Fruit fly (Drosophila melanogaster) whole organism, embryonic: ENCODE results near the gene OtopLc.
A peak's percentile ranks its signal among the peaks of the same experiment; 100 is the strongest.

ENCODE experiments used
- Bdp1 ChIP-seq: fragments of 200-800 bp; sonication (Bioruptor generic); optimal IDR thresholded peaks from 3 replicates; lab custom pipeline; 2016; ENCODE audit warnings: missing biosample characterization, missing genetic modification characterization
- CG10267 ChIP-seq: fragments of 200-800 bp; sonication (Bioruptor generic); optimal IDR thresholded peaks from 2 replicates; lab custom pipeline; 2018; ENCODE audit warnings: missing biosample characterization, mild to moderate bottlenecking, missing genetic modification characterization, moderate library complexity
- CG11696 ChIP-seq: fragments of 200-800 bp; sonication (Bioruptor generic); IDR thresholded peaks from 2 replicates; pipeline ENCODE4 v1.3.6; 2022; ENCODE audit warnings: missing biosample characterization, missing genetic modification characterization
- CG12155 ChIP-seq: fragments of 200-800 bp; sonication (Bioruptor generic); optimal IDR thresholded peaks from 3 replicates; lab custom pipeline; 2016; ENCODE audit warnings: missing biosample characterization, missing genetic modification characterization
- CG12769 ChIP-seq: fragments of 200-800 bp; sonication (Bioruptor generic); optimal IDR thresholded peaks from 2 replicates; lab custom pipeline; 2019; ENCODE audit warnings: missing biosample characterization, mild to moderate bottlenecking, missing genetic modification characterization, moderate library complexity
- CG1529 ChIP-seq: fragments of 200-800 bp; sonication (Bioruptor generic); optimal IDR thresholded peaks from 3 replicates; lab custom pipeline; 2018; ENCODE audit warnings: missing biosample characterization, missing genetic modification characterization
- CG16779 ChIP-seq: fragments of 200-800 bp; sonication (Bioruptor generic); IDR thresholded peaks from 2 replicates; pipeline ENCODE4 v1.3.6; 2022; ENCODE audit warnings: missing biosample characterization, missing genetic modification characterization
- CG17359 ChIP-seq: fragments of 200-800 bp; sonication (Bioruptor generic); optimal IDR thresholded peaks from 3 replicates; lab custom pipeline; 2018; ENCODE audit warnings: missing biosample characterization, mild to moderate bottlenecking, missing genetic modification characterization, moderate library complexity
- CG17385 ChIP-seq: fragments of 200-800 bp; sonication (Bioruptor generic); optimal IDR thresholded peaks from 3 replicates; lab custom pipeline; 2018; ENCODE audit warnings: missing biosample characterization, mild to moderate bottlenecking, missing genetic modification characterization
- CG18599 ChIP-seq: fragments of 200-800 bp; sonication (Bioruptor generic); optimal IDR thresholded peaks from 3 replicates; lab custom pipeline; 2017; ENCODE audit warnings: missing biosample characterization, missing genetic modification characterization, mild to moderate bottlenecking, moderate library complexity, missing genetic modification reagents
- CG18619 ChIP-seq: fragments of 200-800 bp; sonication (Bioruptor generic); optimal IDR thresholded peaks from 3 replicates; lab custom pipeline; 2017; ENCODE audit warnings: missing biosample characterization, mild to moderate bottlenecking, missing genetic modification characterization
- CG2678 ChIP-seq: fragments of 200-800 bp; sonication (Bioruptor generic); optimal IDR thresholded peaks from 3 replicates; lab custom pipeline; 2019; ENCODE audit warnings: missing biosample characterization, mild to moderate bottlenecking, missing genetic modification characterization, moderate library complexity
- CG34224 ChIP-seq: fragments of 200-800 bp; sonication (Bioruptor generic); IDR thresholded peaks from 3 replicates; pipeline ENCODE4 v1.3.6; 2022; ENCODE audit warnings: missing biosample characterization, missing genetic modification characterization; ENCODE audit not compliant: partially characterized antibody
- CG7556 ChIP-seq: fragments of 200-800 bp; sonication (Bioruptor generic); optimal IDR thresholded peaks from 2 replicates; lab custom pipeline; 2017; ENCODE audit warnings: missing biosample characterization, mild to moderate bottlenecking, missing genetic modification characterization
- CG7745 ChIP-seq: fragments of 200-800 bp; sonication (Bioruptor generic); optimal IDR thresholded peaks from 2 replicates; lab custom pipeline; 2018; ENCODE audit warnings: missing biosample characterization, mild to moderate bottlenecking, missing genetic modification characterization, moderate library complexity
- CG8944 ChIP-seq: fragments of 200-800 bp; sonication (Bioruptor generic); optimal IDR thresholded peaks from 3 replicates; lab custom pipeline; 2016; ENCODE audit warnings: missing biosample characterization, missing genetic modification characterization
- Camta ChIP-seq: fragments of 200-800 bp; sonication (Bioruptor generic); optimal IDR thresholded peaks from 2 replicates; lab custom pipeline; 2016; ENCODE audit warnings: missing biosample characterization, missing genetic modification characterization
- Chrac-16 ChIP-seq: fragments of 200-800 bp; sonication (Bioruptor generic); optimal IDR thresholded peaks from 3 replicates; lab custom pipeline; 2016; ENCODE audit warnings: missing biosample characterization, missing genetic modification characterization
- Doc2 ChIP-seq: fragments of 200-800 bp; sonication (Bioruptor generic); IDR thresholded peaks from 2 replicates; pipeline ENCODE4 v1.3.6; 2022; ENCODE audit warnings: missing biosample characterization, missing genetic modification characterization
- Doc3 ChIP-seq: fragments of 200-800 bp; sonication (Bioruptor generic); IDR thresholded peaks from 3 replicates; pipeline ENCODE4 v1.3.6; 2022; ENCODE audit warnings: missing biosample characterization, missing genetic modification characterization; ENCODE audit not compliant: partially characterized antibody
- Fer3 ChIP-seq: fragments of 200-800 bp; sonication (Bioruptor generic); optimal IDR thresholded peaks from 2 replicates; lab custom pipeline; 2018; ENCODE audit warnings: missing biosample characterization, mild to moderate bottlenecking, missing genetic modification characterization, moderate library complexity
- HLH3B ChIP-seq: fragments of 200-800 bp; sonication (Bioruptor generic); IDR thresholded peaks from 2 replicates; pipeline ENCODE4 v1.3.6; 2022; ENCODE audit warnings: missing biosample characterization, missing genetic modification characterization
- Hr78 ChIP-seq, 2 experiments: fragments of 200-800 bp in 1 of 2; fragments of >200 bp in 1 of 2; sonication (Bioruptor generic) in 1 of 2; optimal IDR thresholded peaks; 2 replicates each; lab custom pipeline; 2017 to 2019; ENCODE audit warnings: missing biosample characterization in 2 of 2, missing genetic modification characterization in 2 of 2, mild to moderate bottlenecking in 1 of 2, moderate library complexity in 1 of 2
- NK7.1 ChIP-seq: fragments of 200-800 bp; sonication (Bioruptor generic); optimal IDR thresholded peaks from 3 replicates; lab custom pipeline; 2016; ENCODE audit warnings: missing biosample characterization, missing genetic modification characterization
- Usf ChIP-seq: fragments of 200-800 bp; sonication (Bioruptor generic); optimal IDR thresholded peaks from 2 replicates; lab custom pipeline; 2017; ENCODE audit warnings: missing genotype, missing biosample characterization, missing genetic modification characterization
- YL-1 ChIP-seq: fragments of 200-800 bp; sonication (Bioruptor generic); optimal IDR thresholded peaks from 3 replicates; lab custom pipeline; 2017; ENCODE audit warnings: missing biosample characterization, mild to moderate bottlenecking, missing genetic modification characterization
- bcd ChIP-seq: fragments of 200-800 bp; sonication (Bioruptor generic); optimal IDR thresholded peaks from 2 replicates; lab custom pipeline; 2017; ENCODE audit warnings: missing biosample characterization, mild to moderate bottlenecking, missing genetic modification characterization
- chm ChIP-seq: fragments of 200-800 bp; sonication (Bioruptor generic); IDR thresholded peaks from 2 replicates; pipeline ENCODE4 v1.3.6; 2022; ENCODE audit warnings: missing biosample characterization, missing genetic modification characterization
- ci ChIP-seq: fragments of 200-800 bp; sonication (Bioruptor generic); IDR thresholded peaks from 3 replicates; pipeline ENCODE4 v1.3.6; 2022; ENCODE audit warnings: missing biosample characterization, missing genetic modification characterization
- crol ChIP-seq: fragments of 200-800 bp; sonication (Bioruptor generic); IDR thresholded peaks from 2 replicates; pipeline ENCODE4 v1.3.6; 2022; ENCODE audit warnings: missing biosample characterization, missing genetic modification characterization
- cwo ChIP-seq: fragments of 200-800 bp; sonication (Bioruptor generic); optimal IDR thresholded peaks from 3 replicates; lab custom pipeline; 2017; ENCODE audit warnings: missing biosample characterization, missing genetic modification characterization, mild to moderate bottlenecking, moderate library complexity, missing genetic modification reagents
- dimm ChIP-seq: fragments of 200-800 bp; sonication (Bioruptor generic); IDR thresholded peaks from 2 replicates; pipeline ENCODE4 v1.3.6; 2022; ENCODE audit warnings: missing biosample characterization, missing genetic modification characterization
- emc ChIP-seq: fragments of 200-800 bp; sonication (Bioruptor generic); optimal IDR thresholded peaks from 2 replicates; lab custom pipeline; 2016; ENCODE audit warnings: missing biosample characterization, missing genetic modification characterization
- ems ChIP-seq: fragments of 200-800 bp; sonication (Bioruptor generic); optimal IDR thresholded peaks from 3 replicates; lab custom pipeline; 2016; ENCODE audit warnings: missing biosample characterization, missing genetic modification characterization
- gem ChIP-seq: fragments of 200-800 bp; sonication (Bioruptor generic); optimal IDR thresholded peaks from 2 replicates; lab custom pipeline; 2019; ENCODE audit warnings: missing biosample characterization, mild to moderate bottlenecking, missing genetic modification characterization, moderate library complexity
- gro ChIP-seq: fragments of 200-800 bp; sonication (Bioruptor generic); optimal IDR thresholded peaks from 2 replicates; lab custom pipeline; 2016; ENCODE audit warnings: missing biosample characterization, missing genetic modification characterization
- gsb ChIP-seq: fragments of 200-800 bp; sonication (Bioruptor generic); IDR thresholded peaks from 2 replicates; pipeline ENCODE4 v1.3.6; 2022; ENCODE audit warnings: missing biosample characterization, missing genetic modification characterization
- ind ChIP-seq: fragments of 200-800 bp; sonication (Bioruptor generic); optimal IDR thresholded peaks from 3 replicates; lab custom pipeline; 2016; ENCODE audit warnings: missing biosample characterization, missing genetic modification characterization
- jigr1 ChIP-seq: fragments of 200-800 bp; sonication (Bioruptor generic); IDR thresholded peaks from 3 replicates; pipeline ENCODE4 v1.3.6; 2022; ENCODE audit warnings: missing biosample characterization, missing genetic modification characterization
- ro ChIP-seq: fragments of 200-800 bp; sonication (Bioruptor generic); IDR thresholded peaks from 2 replicates; pipeline ENCODE4 v1.3.6; 2022; ENCODE audit warnings: missing biosample characterization, missing genetic modification characterization
- sd ChIP-seq: fragments of 200-800 bp; sonication (Bioruptor generic); optimal IDR thresholded peaks from 3 replicates; lab custom pipeline; 2018; ENCODE audit warnings: missing biosample characterization, mild to moderate bottlenecking, missing genetic modification characterization, moderate library complexity
- sens-2 ChIP-seq: fragments of 200-800 bp; sonication (Bioruptor generic); IDR thresholded peaks from 2 replicates; pipeline ENCODE4 v1.3.6; 2022; ENCODE audit warnings: missing biosample characterization, missing genetic modification characterization
- sima ChIP-seq: fragments of 200-800 bp; sonication (Bioruptor generic); optimal IDR thresholded peaks from 2 replicates; lab custom pipeline; 2016; ENCODE audit warnings: missing biosample characterization, missing genetic modification characterization
- slbo ChIP-seq: fragments of 200-800 bp; sonication (Bioruptor generic); IDR thresholded peaks from 2 replicates; pipeline ENCODE4 v1.3.6; 2022; ENCODE audit warnings: missing biosample characterization, missing genetic modification characterization
- slp2 ChIP-seq: fragments of 200-800 bp; sonication (Bioruptor generic); optimal IDR thresholded peaks from 2 replicates; lab custom pipeline; 2016; ENCODE audit warnings: missing biosample characterization, missing genetic modification characterization
- tgo ChIP-seq: fragments of 200-800 bp; sonication (Bioruptor generic); IDR thresholded peaks from 3 replicates; pipeline ENCODE4 v1.3.6; 2022; ENCODE audit warnings: missing biosample characterization, missing genetic modification characterization
- tll ChIP-seq, 2 experiments: fragments of 200-800 bp in 1 of 2; fragments of >200 bp in 1 of 2; sonication (Bioruptor generic) in 1 of 2; optimal IDR thresholded peaks; 2 replicates each; lab custom pipeline; 2017 to 2019; ENCODE audit warnings: missing biosample characterization in 2 of 2, missing genetic modification characterization in 2 of 2, mild to moderate bottlenecking in 1 of 2, moderate library complexity in 1 of 2
- toy ChIP-seq: fragments of 200-800 bp; sonication (Bioruptor generic); IDR thresholded peaks from 2 replicates; pipeline ENCODE4 v1.3.6; 2022; ENCODE audit warnings: missing biosample characterization, missing genetic modification characterization
- twi ChIP-seq: fragments of 200-800 bp; optimal IDR thresholded peaks from 2 replicates; lab custom pipeline; 2019; ENCODE audit warnings: missing biosample characterization, mild to moderate bottlenecking, missing genetic modification characterization, moderate library complexity
- zen ChIP-seq: fragments of 200-800 bp; sonication (Bioruptor generic); optimal IDR thresholded peaks from 3 replicates; lab custom pipeline; 2018; ENCODE audit warnings: missing biosample characterization, mild to moderate bottlenecking, missing genetic modification characterization, moderate library complexity

The OtopLc gene

dm6 chrX:5699824-5700498, 37.3 kb upstream of the OtopLc start (continued):
- TF ChIP-seq jigr1 (peak; percentile 41; the same call in 1 of the 3 replicates), CG18619 (GFP tag; lab: Kevin White, UChicago) (peak; percentile 33), YL-1 (GFP tag; lab: Kevin White, UChicago) (no peak), CG2678 (tag; lab: Kevin White, UChicago) (peak; percentile 73), CG7556 (GFP tag; lab: Kevin White, UChicago) (peak; percentile 68), CG34224 (GFP tag; lab: Robert Waterston, UW) (no peak), gem (tag; lab: Kevin White, UChicago) (peak; percentile 86), CG12155 (GFP tag; lab: Kevin White, UChicago) (peak; percentile 66), CG17359 (tag; lab: Kevin White, UChicago) (peak; percentile 71), emc (GFP tag; lab: Kevin White, UChicago) (no peak), ind (GFP tag; lab: Kevin White, UChicago) (peak; percentile 63), Bdp1 (GFP tag; lab: Kevin White, UChicago) (no peak), chm (GFP tag; lab: Robert Waterston, UW) (no peak), twi (tag; lab: Kevin White, UChicago) (no peak), gsb (GFP tag; lab: Robert Waterston, UW) (no peak), toy (GFP tag; lab: Robert Waterston, UW) (no peak), CG17385 (GFP tag; lab: Kevin White, UChicago) (peak; percentile 45), tgo (peak; percentile 65), CG11696 (GFP tag; lab: Robert Waterston, UW) (no peak), bcd (GFP tag; lab: Kevin White, UChicago) (peak; percentile 65), sima (no peak), Chrac-16 (GFP tag; lab: Kevin White, UChicago) (peak; percentile 27), sd (peak; percentile 5), NK7.1 (GFP tag; lab: Kevin White, UChicago) (no peak), slbo (GFP tag; lab: Robert Waterston, UW) (peak; percentile 53; the same call in 1 of the 2 replicates), HLH3B (GFP tag; lab: Robert Waterston, UW) (peak; percentile 64), tll (GFP tag; optimal IDR thresholded peaks at IDR 0.05; lab: Kevin White, UChicago) (no peak), CG12769 (tag; lab: Kevin White, UChicago) (peak; percentile 79), CG8944 (peak; percentile 22), crol (GFP tag; lab: Robert Waterston, UW) (peak; percentile 95), gro (GFP tag; lab: Kevin White, UChicago) (peak; percentile 35), CG10267 (peak; percentile 52), cwo (GFP tag; lab: Kevin White, UChicago) (peak; percentile 48), CG7745 (tag; lab: Kevin White, UChicago) (no peak), zen (tag; lab: Kevin White, UChicago) (no peak), CG18599 (GFP tag; lab: Kevin White, UChicago) (peak; percentile 54), ci (GFP tag; lab: Robert Waterston, UW) (peak; percentile 70; the same call in 2 of the 3 replicates), ems (GFP tag; lab: Kevin White, UChicago) (peak; percentile 34), sens-2 (no peak), CG1529 (peak; percentile 52), Usf (GFP tag; lab: Kevin White, UChicago) (peak; percentile 22), Camta (no peak), dimm (no peak), slp2 (GFP tag; lab: Kevin White, UChicago) (peak; percentile 42), ro (no peak), Hr78 (GFP tag; optimal IDR thresholded peaks at IDR 0.05; lab: Kevin White, UChicago) (peak in 1 of 2 experiments; percentile 21), Doc2 (GFP tag; lab: Robert Waterston, UW) (no peak), Fer3 (tag; lab: Kevin White, UChicago) (peak; percentile 43), Doc3 (GFP tag; lab: Robert Waterston, UW) (no peak), CG16779 (GFP tag; lab: Robert Waterston, UW) (no peak)
